Worm (Caenorhabditis elegans) whole organism, L1 larva: ENCODE measurements around the gene fbxa-153.

ENCODE experiments used
- aly-2 ChIP-seq: fragments of 150-350 bp; optimal IDR thresholded peaks from 2 replicates; lab custom pipeline; 2014; ENCODE audit warnings: missing biosample characterization, missing genetic modification characterization
- dpl-1 ChIP-seq, 3 experiments: fragments of 150-350 bp in 2 of 3; sonication (generic microtip) in 1 of 3; optimal IDR thresholded peaks; 2 replicates each; lab custom pipeline; 2014 to 2017; ENCODE audit warnings: missing biosample characterization in 3 of 3, missing genetic modification characterization in 3 of 3, missing genetic modification reagents in 3 of 3
- egl-27 ChIP-seq, 2 experiments: fragments of 150-350 bp in 1 of 2; sonication (generic microtip); optimal IDR thresholded peaks; 3 replicates each; lab custom pipeline; 2017 to 2018; ENCODE audit warnings: missing biosample characterization in 2 of 2, missing genetic modification characterization in 2 of 2, missing genetic modification reagents in 2 of 2
- hpl-2 ChIP-seq: fragments of 150-350 bp; optimal IDR thresholded peaks from 2 replicates; lab custom pipeline; 2014; ENCODE audit warnings: missing biosample characterization, missing genetic modification reagents, missing genetic modification characterization
- mdl-1 ChIP-seq, 2 experiments: fragments of 150-350 bp; optimal IDR thresholded peaks; 2 replicates each; lab custom pipeline; 2014 to 2017; ENCODE audit warnings: missing biosample characterization in 2 of 2, missing genetic modification characterization in 2 of 2, inconsistent platforms in 1 of 2
- nhr-28 ChIP-seq: fragments of 150-350 bp; optimal IDR thresholded peaks from 2 replicates; lab custom pipeline; 2014; ENCODE audit warnings: missing biosample characterization, missing genetic modification characterization
- pax-3 ChIP-seq: fragments of 200-800 bp; sonication (Bioruptor generic); optimal IDR thresholded peaks from 2 replicates; lab custom pipeline; 2018; ENCODE audit warnings: mild to moderate bottlenecking, missing genetic modification characterization, moderate library complexity, missing compliant biosample characterization
- pqm-1 ChIP-seq: sonication (generic microtip); optimal IDR thresholded peaks from 3 replicates; lab custom pipeline; 2017; ENCODE audit warnings: missing biosample characterization, missing genetic modification characterization
- tbx-2 ChIP-seq: sonication (generic microtip); optimal IDR thresholded peaks from 2 replicates; lab custom pipeline; 2016; ENCODE audit warnings: missing genetic modification characterization, missing compliant biosample characterization

DNA sequence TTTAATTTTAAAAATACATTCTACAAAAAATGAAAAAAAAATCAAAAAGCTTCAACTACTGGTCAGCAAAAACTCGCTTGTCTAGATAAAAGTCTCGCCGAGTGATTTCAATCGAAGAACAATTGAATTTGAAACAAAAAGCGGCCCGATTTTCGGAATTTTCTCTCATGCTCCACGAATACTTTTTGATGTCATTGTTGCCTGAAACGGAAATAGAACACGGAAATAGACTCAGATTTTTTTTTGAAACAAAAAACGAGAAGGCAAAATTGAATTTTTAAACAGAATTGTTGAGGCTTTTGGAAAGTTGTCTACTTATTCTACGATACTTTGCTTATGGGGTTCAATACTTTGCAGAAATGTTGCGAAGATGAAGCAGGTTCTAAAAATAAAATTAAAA lies 46.7 kb downstream of the fbxa-153 start:
- TF ChIP-seq aly-2 (no peak), pqm-1 (tag; lab: Kevin White, UChicago) (no peak), mdl-1 (tag; optimal IDR thresholded peaks at IDR 0.05; lab: Kevin White, UChicago) (no peak), nhr-28 (tag; lab: Kevin White, UChicago) (no peak), egl-27 (tag; optimal IDR thresholded peaks at IDR 0.05; lab: Kevin White, UChicago) (no peak), dpl-1 (GFP tag; optimal IDR thresholded peaks at IDR 0.05; lab: Kevin White, UChicago) (no peak), tbx-2 (tag; lab: Kevin White, UChicago) (no peak), pax-3 (tag; lab: Kevin White, UChicago) (no peak), hpl-2 (GFP tag; lab: Kevin White, UChicago) (no peak)
